Worm (Caenorhabditis elegans): ENCODE measurements around the gene nduf-2.2.

The nduf-2.2 gene

ce11 chrIII:6453665-6454064, 11.4 kb upstream of the nduf-2.2 start (continued):
- TF ChIP-seq snpc-4 (GFP tag; optimal IDR thresholded peaks at IDR 0.05) (peak; percentile 48), snpc-4 (tag; optimal IDR thresholded peaks at IDR 0.05) (peak; percentile 14 to 62 (median 31)), lir-1 (GFP tag; conservative IDR thresholded peaks at IDR 0.05) (no peak; the same call in 1 of the 2 replicates), F49E8.2 (tag; optimal IDR thresholded peaks at IDR 0.05; ENCODE audit: insufficient read depth) (peak; percentile 42), hmg-1.2 (GFP tag; IDR thresholded peaks at IDR 0.05) (peak; percentile 68; the same call in 1 of the 2 replicates), ceh-27 (GFP tag; optimal IDR thresholded peaks at IDR 0.05) (peak; percentile 63), lin-40 (tag; optimal IDR thresholded peaks at IDR 0.05) (peak; percentile 52), F57A8.1 (GFP tag; optimal IDR thresholded peaks at IDR 0.05) (no peak), xnd-1 (tag; optimal IDR thresholded peaks at IDR 0.05) (no peak), lsl-1 (GFP tag; optimal IDR thresholded peaks at IDR 0.05) (peak; percentile 65), B0336.3 (GFP tag; IDR thresholded peaks at IDR 0.05) (peak; percentile 62), K12H6.12 (tag; optimal IDR thresholded peaks at IDR 0.05) (peak; percentile 38), F33H1.4 (GFP tag; IDR thresholded peaks at IDR 0.05) (peak; percentile 57; the same call in 1 of the 2 replicates), Y53G8AR.9 (GFP tag; conservative IDR thresholded peaks at IDR 0.05) (peak; percentile 55; the same call in 1 of the 2 replicates), ama-1 (optimal IDR thresholded peaks at IDR 0.05) (no peak), ama-1 (GFP tag; optimal IDR thresholded peaks at IDR 0.05) (no peak), lin-26 (GFP tag; IDR thresholded peaks at IDR 0.05) (peak; percentile 17; the same call in 1 of the 2 replicates), cebp-1 (GFP tag; IDR thresholded peaks at IDR 0.05) (no peak), cebp-1 (tag; optimal IDR thresholded peaks at IDR 0.05) (peak; percentile 81), efl-1 (GFP tag; optimal IDR thresholded peaks at IDR 0.05) (peak; percentile 46), egrh-3 (GFP tag; IDR thresholded peaks at IDR 0.05) (peak; percentile 43; the same call in 1 of the 2 replicates), madf-3 (GFP tag; IDR thresholded peaks at IDR 0.05) (0 out of 2 replicates have a peak, but pooled peaks have one; percentile 39), dpl-1 (GFP tag; optimal IDR thresholded peaks at IDR 0.05) (peak; percentile 49), dpff-1 (tag; optimal IDR thresholded peaks at IDR 0.05) (no peak), fkh-3 (tag; optimal IDR thresholded peaks at IDR 0.05) (no peak), sdz-38 (tag; optimal IDR thresholded peaks at IDR 0.05) (no peak), ceh-100 (GFP tag; IDR thresholded peaks at IDR 0.05) (peak; percentile 34; the same call in 1 of the 2 replicates), F23B12.7 (tag; optimal IDR thresholded peaks at IDR 0.05; ENCODE audit: insufficient read depth) (peak; percentile 49), unc-130 (GFP tag; optimal IDR thresholded peaks at IDR 0.05) (no peak), zim-3 (tag; optimal IDR thresholded peaks at IDR 0.05) (no peak), nfyb-1 (GFP tag; IDR thresholded peaks at IDR 0.05) (no peak), ekl-4 (GFP tag; IDR thresholded peaks at IDR 0.05) (no peak), K11D2.4 (GFP tag; IDR thresholded peaks at IDR 0.05) (no peak), egl-18 (GFP tag; IDR thresholded peaks at IDR 0.05) (no peak), ets-4 (GFP tag; optimal IDR thresholded peaks at IDR 0.05) (no peak), dox-1 (GFP tag; IDR thresholded peaks at IDR 0.05) (peak; percentile 91), ZK185.1 (tag; optimal IDR thresholded peaks at IDR 0.05; ENCODE audit: poor library complexity, severe bottlenecking) (peak; percentile 75), mel-28 (tag; optimal IDR thresholded peaks at IDR 0.05; ENCODE audit: borderline replicate concordance) (no peak), madf-8 (GFP tag; conservative IDR thresholded peaks at IDR 0.05) (no peak), ceh-58 (GFP tag; IDR thresholded peaks at IDR 0.05) (no peak), nhr-80 (tag; optimal IDR thresholded peaks at IDR 0.05) (peak; percentile 82), cebp-2 (GFP tag; IDR thresholded peaks at IDR 0.05) (no peak), lin-54 (GFP tag; optimal IDR thresholded peaks at IDR 0.05) (peak; percentile 70), let-607 (tag; optimal IDR thresholded peaks at IDR 0.05) (no peak), Y67H2A.10 (GFP tag; conservative IDR thresholded peaks at IDR 0.05) (0 out of 2 replicates have a peak, but pooled peaks have one; percentile 43), mes-4 (tag; optimal IDR thresholded peaks at IDR 0.05) (no peak), ztf-28 (GFP tag; IDR thresholded peaks at IDR 0.05) (no peak), attf-3 (GFP tag; conservative IDR thresholded peaks at IDR 0.05) (0 out of 2 replicates have a peak, but pooled peaks have one; percentile 26), atf-7 (tag; optimal IDR thresholded peaks at IDR 0.05) (no peak)

Data from whole organism, young adult.